Worm (Caenorhabditis elegans) whole organism, L1 larva: ENCODE measurements around the gene snap-29.

ENCODE experiments used
- Y116A8C.19 ChIP-seq: sonication (generic microtip); optimal IDR thresholded peaks from 2 replicates; lab custom pipeline; 2016; ENCODE audit warnings: missing compliant biosample characterization, missing genetic modification characterization, borderline replicate concordance
- aly-2 ChIP-seq: fragments of 150-350 bp; optimal IDR thresholded peaks from 2 replicates; lab custom pipeline; 2014; ENCODE audit warnings: missing biosample characterization, missing genetic modification characterization
- ama-1 ChIP-seq: fragments of 150-350 bp; optimal IDR thresholded peaks from 2 replicates; lab custom pipeline; 2014
- blmp-1 ChIP-seq: fragments of 150-350 bp; optimal IDR thresholded peaks from 2 replicates; lab custom pipeline; 2014; ENCODE audit warnings: missing biosample characterization, missing genetic modification characterization
- ceh-8 ChIP-seq: fragments of 200-800 bp; sonication (Bioruptor generic); optimal IDR thresholded peaks from 2 replicates; lab custom pipeline; 2018; ENCODE audit warnings: mild to moderate bottlenecking, missing genetic modification characterization, moderate library complexity, missing compliant biosample characterization
- ces-1 ChIP-seq: fragments of 150-350 bp; optimal IDR thresholded peaks from 2 replicates; lab custom pipeline; 2014; ENCODE audit warnings: missing biosample characterization, missing genetic modification reagents, missing genetic modification characterization
- dsc-1 ChIP-seq: sonication (generic microtip); optimal IDR thresholded peaks from 2 replicates; lab custom pipeline; 2016; ENCODE audit warnings: mild to moderate bottlenecking, missing genetic modification characterization, missing compliant biosample characterization
- efl-1 ChIP-seq, 4 experiments: fragments of 150-350 bp; optimal IDR thresholded peaks in 3 of 4; peaks in 1 of 4; 1 replicate in 1 of 4; 2 replicates in 3 of 4; lab custom pipeline; 2014; ENCODE audit warnings: missing biosample characterization in 2 of 4, missing genetic modification characterization in 2 of 4, missing genetic modification reagents in 2 of 4
- egl-27 ChIP-seq, 2 experiments: fragments of 150-350 bp in 1 of 2; sonication (generic microtip); optimal IDR thresholded peaks; 3 replicates each; lab custom pipeline; 2017 to 2018; ENCODE audit warnings: missing biosample characterization in 2 of 2, missing genetic modification characterization in 2 of 2, missing genetic modification reagents in 2 of 2
- elt-3 ChIP-seq, 6 experiments: fragments of 150-350 bp in 1 of 6; sonication (generic microtip); optimal IDR thresholded peaks; 2 replicates each; lab custom pipeline; 2017 to 2018; ENCODE audit warnings: missing biosample characterization in 6 of 6, missing genetic modification characterization in 6 of 6, inconsistent platforms in 1 of 6
- fkh-4 ChIP-seq: sonication (generic microtip); optimal IDR thresholded peaks from 2 replicates; lab custom pipeline; 2016; ENCODE audit warnings: missing compliant biosample characterization, missing genetic modification characterization, borderline replicate concordance
- fos-1 ChIP-seq: fragments of 150-350 bp; optimal IDR thresholded peaks from 2 replicates; lab custom pipeline; 2014; ENCODE audit warnings: missing biosample characterization, missing genetic modification characterization
- grh-1 ChIP-seq: fragments of 200-800 bp; sonication (Bioruptor generic); IDR thresholded peaks from 2 replicates; pipeline ENCODE4 v1.3.6; 2022; ENCODE audit warnings: missing genetic modification reagents, missing genetic modification characterization, missing compliant biosample characterization
- hlh-4 ChIP-seq: sonication (generic microtip); optimal IDR thresholded peaks from 2 replicates; lab custom pipeline; 2016; ENCODE audit warnings: mild to moderate bottlenecking, missing genetic modification characterization, missing compliant biosample characterization
- lin-14 ChIP-seq: fragments of 200-800 bp; sonication (Bioruptor generic); optimal IDR thresholded peaks from 2 replicates; lab custom pipeline; 2018; ENCODE audit warnings: mild to moderate bottlenecking, missing genetic modification characterization, moderate library complexity, missing compliant biosample characterization
- lin-35 ChIP-seq, 2 experiments: fragments of 150-350 bp; optimal IDR thresholded peaks; 2 replicates each; lab custom pipeline; 2014; ENCODE audit warnings: missing biosample characterization in 2 of 2, missing genetic modification characterization in 2 of 2, missing genetic modification reagents in 2 of 2
- lin-39 ChIP-seq: fragments of 150-350 bp; optimal IDR thresholded peaks from 2 replicates; lab custom pipeline; 2014; ENCODE audit warnings: missing biosample characterization, missing genetic modification reagents, missing genetic modification characterization
- lsy-2 ChIP-seq, 2 experiments: fragments of 150-350 bp; optimal IDR thresholded peaks; 2 replicates each; lab custom pipeline; 2014; ENCODE audit warnings: missing biosample characterization in 2 of 2, missing genetic modification characterization in 2 of 2
- mef-2 ChIP-seq: fragments of 150-350 bp; optimal IDR thresholded peaks from 2 replicates; lab custom pipeline; 2014; ENCODE audit warnings: missing biosample characterization, missing genetic modification characterization
- mep-1 ChIP-seq: fragments of 150-350 bp; optimal IDR thresholded peaks from 2 replicates; lab custom pipeline; 2014; ENCODE audit warnings: missing biosample characterization, missing genetic modification characterization
- nhr-19 ChIP-seq: fragments of 200-800 bp; sonication (Bioruptor generic); conservative IDR thresholded peaks from 2 replicates; pipeline ENCODE4 v1.3.6; 2022; ENCODE audit warnings: missing genetic modification characterization, missing compliant biosample characterization
- nhr-20 ChIP-seq: sonication (generic microtip); optimal IDR thresholded peaks from 2 replicates; lab custom pipeline; 2016; ENCODE audit warnings: mild to moderate bottlenecking, missing genetic modification characterization, missing compliant biosample characterization
- nhr-47 ChIP-seq: sonication (generic microtip); optimal IDR thresholded peaks from 2 replicates; lab custom pipeline; 2016; ENCODE audit warnings: mild to moderate bottlenecking, missing genetic modification characterization, moderate library complexity, missing compliant biosample characterization
- nhr-85 ChIP-seq: sonication (generic microtip); peaks from one replicate; lab custom pipeline; 2016; ENCODE audit warnings: missing genetic modification characterization, inconsistent platforms, missing compliant biosample characterization
- nhr-90 ChIP-seq: sonication (generic microtip); optimal IDR thresholded peaks from 2 replicates; lab custom pipeline; 2016; ENCODE audit warnings: mild to moderate bottlenecking, missing genetic modification characterization, missing compliant biosample characterization; ENCODE audit not compliant: poor library complexity
- pag-3 ChIP-seq: sonication (generic microtip); optimal IDR thresholded peaks from 2 replicates; lab custom pipeline; 2017; ENCODE audit warnings: missing genetic modification characterization, mild to moderate bottlenecking, missing compliant biosample characterization, antibody characterized with exemption, borderline replicate concordance; ENCODE audit not compliant: insufficient read depth
- snu-23 ChIP-seq: sonication (generic microtip); optimal IDR thresholded peaks from 2 replicates; lab custom pipeline; 2016; ENCODE audit warnings: missing genetic modification characterization, missing compliant biosample characterization
- sox-4 ChIP-seq: sonication (generic microtip); optimal IDR thresholded peaks from 2 replicates; lab custom pipeline; 2016; ENCODE audit warnings: missing genetic modification characterization, missing compliant biosample characterization
- swsn-7 ChIP-seq: sonication (generic microtip); optimal IDR thresholded peaks from 2 replicates; lab custom pipeline; 2016; ENCODE audit warnings: missing genetic modification characterization, missing compliant biosample characterization
- tbx-2 ChIP-seq: sonication (generic microtip); optimal IDR thresholded peaks from 2 replicates; lab custom pipeline; 2016; ENCODE audit warnings: missing genetic modification characterization, missing compliant biosample characterization
- tlp-1 ChIP-seq: fragments of 150-350 bp; optimal IDR thresholded peaks from 2 replicates; lab custom pipeline; 2014; ENCODE audit warnings: missing biosample characterization, missing genetic modification characterization
- unc-62 ChIP-seq: fragments of 150-350 bp; optimal IDR thresholded peaks from 2 replicates; lab custom pipeline; 2014; ENCODE audit warnings: missing biosample characterization, missing genetic modification reagents, missing genetic modification characterization
- vab-15 ChIP-seq: sonication (generic microtip); optimal IDR thresholded peaks from 2 replicates; lab custom pipeline; 2017; ENCODE audit warnings: missing genotype, mild to moderate bottlenecking, missing genetic modification characterization, missing compliant biosample characterization
- zag-1 ChIP-seq: fragments of 150-350 bp; optimal IDR thresholded peaks from 2 replicates; lab custom pipeline; 2014; ENCODE audit warnings: missing biosample characterization, missing genetic modification characterization
- zip-4 ChIP-seq: fragments of 200-800 bp; sonication (Bioruptor generic); optimal IDR thresholded peaks from 2 replicates; lab custom pipeline; 2018; ENCODE audit warnings: mild to moderate bottlenecking, missing genetic modification characterization, moderate library complexity, missing compliant biosample characterization
- ztf-4 ChIP-seq: fragments of 150-350 bp; optimal IDR thresholded peaks from 2 replicates; lab custom pipeline; 2014; ENCODE audit warnings: missing biosample characterization, missing genetic modification characterization

snap-29 gene

DNA sequence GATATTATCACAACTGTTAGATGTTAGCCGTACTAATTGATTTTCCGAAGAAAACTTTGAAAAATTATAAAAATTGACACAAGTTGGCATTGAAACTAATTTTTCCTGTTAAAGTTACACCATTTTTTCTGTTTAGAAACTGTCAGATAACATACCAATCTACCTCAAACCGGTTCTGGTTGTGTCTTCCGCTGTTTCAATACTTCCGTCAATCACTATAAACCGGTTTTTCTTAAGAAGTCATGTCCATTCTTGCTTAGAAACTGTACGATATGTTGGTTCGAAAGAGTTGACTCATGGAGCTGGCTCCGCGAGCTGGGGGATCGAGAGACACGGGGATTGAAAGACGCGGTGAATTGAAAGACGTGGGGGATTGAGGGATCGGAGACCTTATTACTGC is 5.8 kb upstream of the snap-29 start:
- TF ChIP-seq tbx-2 (peak; percentile 3), lin-14 (GFP tag; lab: Kevin White, UChicago) (peak; percentile 61), nhr-47 (tag; lab: Kevin White, UChicago) (no peak), dsc-1 (no peak), lin-35 (GFP tag; optimal IDR thresholded peaks at IDR 0.05; lab: Kevin White, UChicago) (no peak), elt-3 (tag; optimal IDR thresholded peaks at IDR 0.05; lab: Kevin White, UChicago) (peak in 1 of 6 experiments; percentile 27), unc-62 (GFP tag; lab: Kevin White, UChicago) (no peak), grh-1 (GFP tag; lab: Robert Waterston, UW) (peak; percentile 88), lsy-2 (tag; optimal IDR thresholded peaks at IDR 0.05; lab: Kevin White, UChicago) (peak in 1 of 2 experiments; percentile 12), fkh-4 (no peak), snu-23 (GFP tag; lab: Kevin White, UChicago) (no peak), blmp-1 (tag; lab: Kevin White, UChicago) (peak; percentile 47), nhr-85 (peak; percentile 70)

DNA sequence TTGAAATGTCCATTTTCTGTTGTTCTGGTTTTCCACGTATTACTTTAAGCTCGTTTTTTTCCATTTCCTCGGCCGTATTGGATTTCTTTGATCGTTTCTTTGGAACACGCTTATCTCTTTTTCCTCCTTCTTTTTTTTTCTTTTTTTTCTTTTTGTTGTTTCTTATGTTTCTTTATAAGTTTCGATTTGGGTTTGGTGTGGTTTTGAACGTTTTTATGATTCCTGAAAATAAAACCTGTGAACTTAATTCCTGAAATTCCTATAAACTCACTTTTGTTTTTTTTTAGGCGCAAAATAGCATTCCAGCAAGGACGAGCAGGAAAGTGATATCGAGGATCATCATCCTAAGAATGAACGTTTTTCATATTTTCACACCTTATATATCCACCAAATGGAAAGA is 4.9 kb upstream of the snap-29 start, which contains the start of gene K02D10.2:
TSS of gene K02D10.2 (minus strand) at position 101 of the 400 bp plus-strand sequence.
- no peak for TF ChIP-seq vab-15 (tag; lab: Kevin White, UChicago)
- TF ChIP-seq nhr-20: no peak
- no peak for TF ChIP-seq nhr-90 (tag; lab: Kevin White, UChicago)
- no peak for TF ChIP-seq pag-3 (tag; lab: Kevin White, UChicago)
- TF ChIP-seq tlp-1 (tag; lab: Kevin White, UChicago): no peak
- TF ChIP-seq fos-1 (tag; lab: Kevin White, UChicago): no peak
- no peak for TF ChIP-seq hlh-4 (tag; lab: Kevin White, UChicago)
- TF ChIP-seq ceh-8 (GFP tag; lab: Kevin White, UChicago): no peak
- no peak for TF ChIP-seq nhr-19 (GFP tag; lab: Robert Waterston, UW)
- TF ChIP-seq ztf-4 (tag; lab: Kevin White, UChicago): no peak
- TF ChIP-seq zag-1 (tag; lab: Kevin White, UChicago): no peak
- TF ChIP-seq lin-39: no peak
- TF ChIP-seq sox-4 (tag; lab: Kevin White, UChicago): no peak
- no peak for TF ChIP-seq egl-27 (tag; optimal IDR thresholded peaks at IDR 0.05; lab: Kevin White, UChicago)
- no peak for TF ChIP-seq dsc-1
- TF ChIP-seq Y116A8C.19 (tag; lab: Kevin White, UChicago): no peak
- TF ChIP-seq snu-23 (GFP tag; lab: Kevin White, UChicago): no peak
- TF ChIP-seq ces-1 (GFP tag; lab: Kevin White, UChicago): no peak
- no peak for TF ChIP-seq aly-2 (tag; lab: Kevin White, UChicago)
- no peak for TF ChIP-seq zip-4 (GFP tag; lab: Kevin White, UChicago)
- TF ChIP-seq, all 84 proteins: peak for 0

DNA sequence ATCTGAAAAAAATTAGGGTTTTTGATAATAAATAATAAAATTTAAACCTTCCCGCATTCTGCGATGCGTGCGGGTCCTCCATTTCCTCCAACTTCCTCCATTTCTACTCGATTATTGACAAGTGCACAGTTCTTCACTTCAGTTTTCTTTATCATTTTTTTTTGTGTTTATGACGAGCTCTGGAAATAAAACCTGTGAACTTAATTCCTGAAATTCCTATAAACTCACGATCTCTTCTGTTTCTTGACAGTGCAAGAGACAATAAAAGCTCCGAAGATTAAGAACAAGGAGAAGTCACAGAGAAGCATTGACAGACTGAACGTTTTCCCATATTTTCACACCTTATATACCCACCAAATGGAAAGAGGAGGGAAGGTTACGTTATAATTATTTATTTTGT is 4.2 kb upstream of the snap-29 start, which contains the start of gene K02D10.3:
TSS of gene K02D10.3 (minus strand) at position 101 of the 400 bp plus-strand sequence.
- TF ChIP-seq mep-1 (tag; lab: Kevin White, UChicago) (no peak), mef-2 (tag; lab: Kevin White, UChicago) (no peak), lin-35 (GFP tag; optimal IDR thresholded peaks at IDR 0.05; lab: Kevin White, UChicago) (no peak), ama-1 (lab: Kevin White, UChicago) (no peak), efl-1 (optimal IDR thresholded peaks at IDR 0.05; lab: Kevin White, UChicago) (no peak), efl-1 (GFP tag; optimal IDR thresholded peaks at IDR 0.05 in 1 of 2; lab: Kevin White, UChicago) (no peak), ces-1 (GFP tag; lab: Kevin White, UChicago) (no peak), tbx-2 (no peak), swsn-7 (tag; lab: Kevin White, UChicago) (no peak), elt-3 (tag; optimal IDR thresholded peaks at IDR 0.05; lab: Kevin White, UChicago) (no peak), zag-1 (tag; lab: Kevin White, UChicago) (no peak), egl-27 (tag; optimal IDR thresholded peaks at IDR 0.05; lab: Kevin White, UChicago) (no peak)
